Worm (Caenorhabditis elegans) whole organism, L4 larva: ENCODE measurements around the gene ZK185.1.

Experiments used
- F10B5.3 ChIP-seq: sonication (generic microtip); optimal IDR thresholded peaks from 2 replicates; lab custom pipeline; 2016; ENCODE audit warnings: mild to moderate bottlenecking, missing genetic modification characterization, missing compliant biosample characterization
- Y105C5A.15 ChIP-seq: fragments of 200-800 bp; sonication (Bioruptor generic); IDR thresholded peaks from 2 replicates; pipeline ENCODE4 v1.3.6; 2022; ENCODE audit warnings: missing genetic modification characterization, missing compliant biosample characterization
- Y5F2A.4 ChIP-seq: fragments of 200-800 bp; sonication (Bioruptor generic); optimal IDR thresholded peaks from 2 replicates; lab custom pipeline; 2018; ENCODE audit warnings: mild to moderate bottlenecking, missing genetic modification characterization, missing compliant biosample characterization
- Y75B8A.6 ChIP-seq: fragments of 200-800 bp; sonication (Bioruptor generic); IDR thresholded peaks from 2 replicates; pipeline ENCODE4 v1.3.6; 2022; ENCODE audit warnings: missing genetic modification reagents, missing genetic modification characterization, missing compliant biosample characterization
- ZK546.5 ChIP-seq, 2 experiments: sonication (generic microtip); optimal IDR thresholded peaks; 2 replicates each; lab custom pipeline; 2017; ENCODE audit warnings: missing biosample characterization in 2 of 2, missing genetic modification characterization in 2 of 2
- aha-1 ChIP-seq: fragments of 150-350 bp; peaks from one replicate; lab custom pipeline; 2014; ENCODE audit warnings: missing biosample characterization, missing genetic modification characterization
- aly-2 ChIP-seq: sonication (generic microtip); optimal IDR thresholded peaks from 2 replicates; lab custom pipeline; 2018; ENCODE audit warnings: missing biosample characterization, missing genetic modification characterization
- arid-1 ChIP-seq: fragments of 200-800 bp; sonication (Bioruptor generic); conservative IDR thresholded peaks from 2 replicates; pipeline ENCODE4 v1.3.6; 2022; ENCODE audit warnings: missing genetic modification reagents, missing genetic modification characterization, missing compliant biosample characterization
- attf-4 ChIP-seq: sonication (generic microtip); optimal IDR thresholded peaks from 3 replicates; lab custom pipeline; 2017; ENCODE audit warnings: missing biosample characterization, missing genetic modification characterization
- ceh-32 ChIP-seq: sonication (generic microtip); optimal IDR thresholded peaks from 2 replicates; lab custom pipeline; 2016; ENCODE audit warnings: mild to moderate bottlenecking, missing genetic modification characterization, missing compliant biosample characterization; ENCODE audit not compliant: poor library complexity
- ceh-82 ChIP-seq: sonication (generic microtip); optimal IDR thresholded peaks from 2 replicates; lab custom pipeline; 2017; ENCODE audit warnings: missing biosample characterization, missing genetic modification characterization
- ces-1 ChIP-seq: fragments of 150-350 bp; sonication (generic microtip); optimal IDR thresholded peaks from 4 replicates; lab custom pipeline; 2014; ENCODE audit warnings: missing biosample characterization, missing genetic modification reagents, missing genetic modification characterization
- ctbp-1 ChIP-seq: fragments of 200-800 bp; sonication (Bioruptor generic); IDR thresholded peaks from 2 replicates; pipeline ENCODE4 v1.3.6; 2022; ENCODE audit warnings: missing genetic modification reagents, missing genetic modification characterization, missing compliant biosample characterization
- daf-12 ChIP-seq: fragments of 150-350 bp; optimal IDR thresholded peaks from 2 replicates; lab custom pipeline; 2014; ENCODE audit warnings: missing biosample characterization, missing genetic modification reagents, missing genetic modification characterization
- daf-16 ChIP-seq, 3 experiments: sonication (generic microtip); optimal IDR thresholded peaks; 2 replicates each; lab custom pipeline; 2016 to 2017; ENCODE audit warnings: missing genetic modification characterization in 3 of 3, missing genetic modification reagents in 3 of 3, mild to moderate bottlenecking in 2 of 3, missing compliant biosample characterization in 2 of 3, missing biosample characterization in 1 of 3, moderate library complexity in 1 of 3
- daf-8 ChIP-seq: fragments of 200-800 bp; sonication (Bioruptor generic); IDR thresholded peaks from 2 replicates; pipeline ENCODE4 v1.3.6; 2022; ENCODE audit warnings: missing genetic modification characterization, missing compliant biosample characterization
- dmd-6 ChIP-seq: fragments of 200-800 bp; sonication (Bioruptor generic); IDR thresholded peaks from 2 replicates; pipeline ENCODE4 v1.3.6; 2022; ENCODE audit warnings: missing genetic modification reagents, missing genetic modification characterization, missing compliant biosample characterization
- egl-27 ChIP-seq: sonication (generic microtip); optimal IDR thresholded peaks from 3 replicates; lab custom pipeline; 2017; ENCODE audit warnings: missing biosample characterization, missing genetic modification reagents, missing genetic modification characterization
- fkh-10 ChIP-seq: fragments of 150-350 bp; optimal IDR thresholded peaks from 2 replicates; lab custom pipeline; 2014; ENCODE audit warnings: missing biosample characterization, missing genetic modification reagents, missing genetic modification characterization
- gei-8 ChIP-seq: fragments of 200-800 bp; sonication (Bioruptor generic); optimal IDR thresholded peaks from 2 replicates; lab custom pipeline; 2018; ENCODE audit warnings: mild to moderate bottlenecking, missing genetic modification characterization, missing compliant biosample characterization
- hif-1 ChIP-seq, 2 experiments: sonication (generic microtip); optimal IDR thresholded peaks; 2 replicates each; lab custom pipeline; 2016 to 2017; ENCODE audit warnings: missing compliant biosample characterization in 2 of 2, missing genetic modification characterization in 2 of 2, missing genetic modification reagents in 2 of 2, missing genotype in 2 of 2, mild to moderate bottlenecking in 1 of 2
- hlh-11 ChIP-seq: fragments of 200-800 bp; sonication (Bioruptor generic); optimal IDR thresholded peaks from 2 replicates; lab custom pipeline; 2018; ENCODE audit warnings: mild to moderate bottlenecking, missing genetic modification characterization, missing compliant biosample characterization
- hlh-30 ChIP-seq: sonication (generic microtip); optimal IDR thresholded peaks from 2 replicates; lab custom pipeline; 2017; ENCODE audit warnings: antibody characterized with exemption, mild to moderate bottlenecking, missing genetic modification characterization, missing compliant biosample characterization; ENCODE audit not compliant: insufficient read depth
- lim-7 ChIP-seq: fragments of 200-800 bp; sonication (Bioruptor generic); IDR thresholded peaks from 2 replicates; pipeline ENCODE4 v1.3.6; 2022; ENCODE audit warnings: missing genetic modification characterization, missing compliant biosample characterization
- lin-1 ChIP-seq: fragments of 200-800 bp; sonication (Bioruptor generic); IDR thresholded peaks from 2 replicates; pipeline ENCODE4 v1.3.6; 2022; ENCODE audit warnings: missing genetic modification reagents, missing genetic modification characterization, missing compliant biosample characterization
- lin-15B ChIP-seq: fragments of 150-350 bp; sonication (generic microtip); optimal IDR thresholded peaks from 3 replicates; lab custom pipeline; 2014; ENCODE audit warnings: missing biosample characterization, missing genetic modification characterization
- lsy-2 ChIP-seq, 2 experiments: fragments of 150-350 bp in 1 of 2; sonication (generic microtip) in 1 of 2; optimal IDR thresholded peaks; 2 replicates each; lab custom pipeline; 2014 to 2017; ENCODE audit warnings: missing biosample characterization in 2 of 2, missing genetic modification characterization in 2 of 2
- madf-5 ChIP-seq, 2 experiments: fragments of 200-800 bp; sonication (Bioruptor generic); IDR thresholded peaks; 2 replicates each; pipeline ENCODE4 v1.3.6; 2022; ENCODE audit warnings: missing compliant biosample characterization in 2 of 2, missing genetic modification characterization in 2 of 2
- mdl-1 ChIP-seq, 2 experiments: fragments of 150-350 bp in 1 of 2; sonication (generic microtip) in 1 of 2; optimal IDR thresholded peaks; 2 replicates each; lab custom pipeline; 2014 to 2017; ENCODE audit warnings: missing biosample characterization in 2 of 2, missing genetic modification characterization in 2 of 2
- mxl-3 ChIP-seq: fragments of 200-800 bp; sonication (Bioruptor generic); optimal IDR thresholded peaks from 2 replicates; lab custom pipeline; 2018; ENCODE audit warnings: mild to moderate bottlenecking, missing genetic modification characterization, missing compliant biosample characterization
- nhr-102 ChIP-seq: sonication (generic microtip); optimal IDR thresholded peaks from 2 replicates; lab custom pipeline; 2016; ENCODE audit warnings: mild to moderate bottlenecking, missing genetic modification characterization, moderate library complexity, missing compliant biosample characterization
- nhr-111 ChIP-seq: fragments of 200-800 bp; sonication (Bioruptor generic); optimal IDR thresholded peaks from 2 replicates; lab custom pipeline; 2018; ENCODE audit warnings: mild to moderate bottlenecking, missing genetic modification characterization, missing compliant biosample characterization
- nhr-237 ChIP-seq: sonication (generic microtip); optimal IDR thresholded peaks from 2 replicates; lab custom pipeline; 2017; ENCODE audit warnings: missing biosample characterization, missing genetic modification characterization
- nhr-28 ChIP-seq: fragments of 150-350 bp; optimal IDR thresholded peaks from 2 replicates; lab custom pipeline; 2014; ENCODE audit warnings: missing biosample characterization, missing genetic modification characterization
- nhr-42 ChIP-seq: fragments of 200-800 bp; sonication (Bioruptor generic); IDR thresholded peaks from 2 replicates; pipeline ENCODE4 v1.3.6; 2022; ENCODE audit warnings: missing genetic modification characterization, missing compliant biosample characterization
- nhr-48 ChIP-seq: sonication (generic microtip); optimal IDR thresholded peaks from 2 replicates; lab custom pipeline; 2016; ENCODE audit warnings: mild to moderate bottlenecking, missing genetic modification characterization, missing compliant biosample characterization
- nhr-6 ChIP-seq: fragments of 150-350 bp; optimal IDR thresholded peaks from 2 replicates; lab custom pipeline; 2014; ENCODE audit warnings: missing biosample characterization, missing genetic modification characterization
- nhr-76 ChIP-seq: fragments of 150-350 bp; optimal IDR thresholded peaks from 2 replicates; lab custom pipeline; 2014; ENCODE audit warnings: missing biosample characterization, missing genetic modification characterization
- rbr-2 ChIP-seq: sonication (generic microtip); optimal IDR thresholded peaks from 2 replicates; lab custom pipeline; 2016; ENCODE audit warnings: missing genotype, missing genetic modification characterization, missing compliant biosample characterization
- skn-1 ChIP-seq: fragments of 150-350 bp; optimal IDR thresholded peaks from 2 replicates; lab custom pipeline; 2014; ENCODE audit warnings: missing biosample characterization, missing genetic modification characterization
- spr-1 ChIP-seq: sonication (generic microtip); optimal IDR thresholded peaks from 2 replicates; lab custom pipeline; 2016; ENCODE audit warnings: mild to moderate bottlenecking, missing genetic modification characterization, missing compliant biosample characterization
- tag-97 ChIP-seq: fragments of 200-800 bp; sonication (Bioruptor generic); IDR thresholded peaks from 2 replicates; pipeline ENCODE4 v1.3.6; 2022; ENCODE audit warnings: missing genetic modification characterization, missing compliant biosample characterization
- unc-62 ChIP-seq, 3 experiments: fragments of 150-350 bp in 1 of 3; sonication (generic microtip); optimal IDR thresholded peaks in 2 of 3; peaks in 1 of 3; 1 replicate in 1 of 3; 2 replicates in 2 of 3; lab custom pipeline; 2014 to 2017; ENCODE audit warnings: missing biosample characterization in 3 of 3, missing genetic modification characterization in 3 of 3, missing genetic modification reagents in 3 of 3, missing genotype in 1 of 3
- zip-11 ChIP-seq: fragments of 200-800 bp; sonication (Bioruptor generic); IDR thresholded peaks from 2 replicates; pipeline ENCODE4 v1.3.6; 2022; ENCODE audit warnings: missing genetic modification characterization, missing compliant biosample characterization
- zip-2 ChIP-seq: fragments of 150-350 bp; optimal IDR thresholded peaks from 2 replicates; lab custom pipeline; 2014; ENCODE audit warnings: missing biosample characterization, missing genetic modification characterization
- ztf-11 ChIP-seq: fragments of 150-350 bp; optimal IDR thresholded peaks from 2 replicates; lab custom pipeline; 2014; ENCODE audit warnings: missing biosample characterization, missing genetic modification characterization

Gene ZK185.1

ce11 chrIV:4579472-4579871 is 31.1 kb downstream of the ZK185.1 start:
- peak; percentile 86 for TF ChIP-seq aha-1 (tag; lab: Kevin White, UChicago)
- TF ChIP-seq zip-11 (GFP tag; lab: Robert Waterston, UW), result no peak
- TF ChIP-seq unc-62 (GFP tag; optimal IDR thresholded peaks at IDR 0.05 in 1 of 2; lab: Kevin White, UChicago), result peak in 1 of 2 experiments; percentile 95
- no peak for TF ChIP-seq unc-62 (tag; optimal IDR thresholded peaks at IDR 0.05; lab: Kevin White, UChicago)

ce11 chrIV:4585991-4586390 is 37.6 kb downstream of the ZK185.1 start:
- TF ChIP-seq rbr-2 (tag; lab: Kevin White, UChicago), result peak; percentile 29
- peak; percentile 95 for TF ChIP-seq ces-1 (GFP tag; lab: Kevin White, UChicago)
- no peak for TF ChIP-seq lim-7 (GFP tag; lab: Robert Waterston, UW)
- no peak for TF ChIP-seq nhr-48 (tag; lab: Kevin White, UChicago)
- peak in 1 of 2 experiments; percentile 54 for TF ChIP-seq mdl-1 (tag; optimal IDR thresholded peaks at IDR 0.05; lab: Kevin White, UChicago)
- no peak for TF ChIP-seq hlh-11 (tag; lab: Kevin White, UChicago)
- no peak for TF ChIP-seq daf-12 (tag; lab: Kevin White, UChicago)
- no peak for TF ChIP-seq skn-1 (tag; lab: Kevin White, UChicago)
- TF ChIP-seq gei-8, result no peak
- no peak for TF ChIP-seq Y105C5A.15 (GFP tag; lab: Robert Waterston, UW)
- TF ChIP-seq dmd-6 (GFP tag; lab: Robert Waterston, UW), result 0 out of 2 replicates have a peak, but pooled peaks have one; percentile 9
- peak; percentile 80 for TF ChIP-seq ctbp-1
- TF ChIP-seq spr-1 (tag; lab: Kevin White, UChicago), result no peak
- TF ChIP-seq fkh-10 (GFP tag; lab: Kevin White, UChicago), result peak; percentile 94
- TF ChIP-seq lin-15B (tag; lab: Kevin White, UChicago), result no peak
- TF ChIP-seq lsy-2 (tag; optimal IDR thresholded peaks at IDR 0.05; lab: Kevin White, UChicago), result peak in 1 of 2 experiments; percentile 46
- no peak for TF ChIP-seq egl-27 (tag; lab: Kevin White, UChicago)
- TF ChIP-seq Y75B8A.6 (GFP tag; lab: Robert Waterston, UW), result no peak
- no peak for TF ChIP-seq nhr-111
- TF ChIP-seq nhr-76 (tag; lab: Kevin White, UChicago), result no peak
- peak; percentile 31 for TF ChIP-seq hlh-30 (tag; lab: Kevin White, UChicago)
- no peak for TF ChIP-seq nhr-42 (GFP tag; lab: Robert Waterston, UW)
- TF ChIP-seq F10B5.3, result no peak
- TF ChIP-seq zip-2 (tag; lab: Kevin White, UChicago), result no peak
- no peak for TF ChIP-seq daf-8 (GFP tag; lab: Robert Waterston, UW)
- TF ChIP-seq arid-1 (GFP tag; lab: Robert Waterston, UW), result no peak

- no peak for TF ChIP-seq hlh-30 (tag; lab: Kevin White, UChicago)
- TF ChIP-seq rbr-2 (tag; lab: Kevin White, UChicago), result no peak
- no peak for TF ChIP-seq lin-1 (GFP tag; lab: Robert Waterston, UW)
- TF ChIP-seq daf-16 (GFP tag; optimal IDR thresholded peaks at IDR 0.05; lab: Kevin White, UChicago), result no peak
- TF ChIP-seq daf-16 (tag; optimal IDR thresholded peaks at IDR 0.05; lab: Kevin White, UChicago), result no peak
- TF ChIP-seq nhr-237 (tag; lab: Kevin White, UChicago), result no peak
- no peak for TF ChIP-seq hif-1 (tag; optimal IDR thresholded peaks at IDR 0.05; lab: Kevin White, UChicago)
- TF ChIP-seq aly-2, result no peak
- no peak for TF ChIP-seq nhr-42 (GFP tag; lab: Robert Waterston, UW)
These were observed 39.2 kb downstream of the ZK185.1 start for ce11 chrIV:4587532-4587931.

- TF ChIP-seq hlh-11 (tag; lab: Kevin White, UChicago) (peak; percentile 20), aha-1 (tag; lab: Kevin White, UChicago) (peak; percentile 13), tag-97 (GFP tag; lab: Robert Waterston, UW) (no peak), madf-5 (GFP tag; IDR thresholded peaks at IDR 0.05; lab: Robert Waterston, UW) (no peak), ZK546.5 (tag; optimal IDR thresholded peaks at IDR 0.05; lab: Kevin White, UChicago) (no peak), Y75B8A.6 (GFP tag; lab: Robert Waterston, UW) (no peak), daf-12 (tag; lab: Kevin White, UChicago) (no peak), daf-8 (GFP tag; lab: Robert Waterston, UW) (no peak), attf-4 (tag; lab: Kevin White, UChicago) (no peak), ceh-82 (no peak), egl-27 (tag; lab: Kevin White, UChicago) (no peak), mxl-3 (peak; percentile 9), ztf-11 (tag; lab: Kevin White, UChicago) (no peak), nhr-102 (tag; lab: Kevin White, UChicago) (no peak), ceh-32 (tag; lab: Kevin White, UChicago) (no peak), nhr-6 (tag; lab: Kevin White, UChicago) (no peak), nhr-28 (tag; lab: Kevin White, UChicago) (peak; percentile 1), Y5F2A.4 (no peak), skn-1 (tag; lab: Kevin White, UChicago) (no peak)
These were observed 40.1 kb downstream of the ZK185.1 start for ce11 chrIV:4588408-4588807.
